Worm (Caenorhabditis elegans): ENCODE results near the gene F57B1.1.

- no peak for TF ChIP-seq lin-35 (GFP tag; optimal IDR thresholded peaks at IDR 0.05)
- TF ChIP-seq F39B2.1 (GFP tag; IDR thresholded peaks at IDR 0.05) = no peak
- no peak for TF ChIP-seq hlh-12 (tag; optimal IDR thresholded peaks at IDR 0.05)
- TF ChIP-seq athp-1 (tag; optimal IDR thresholded peaks at IDR 0.05) = no peak
- TF ChIP-seq nhr-80 (tag; optimal IDR thresholded peaks at IDR 0.05) = no peak
- no peak for TF ChIP-seq hmg-1.2 (GFP tag; IDR thresholded peaks at IDR 0.05)
- no peak for TF ChIP-seq let-526 (GFP tag; IDR thresholded peaks at IDR 0.05)
- TF ChIP-seq akir-1 (GFP tag; optimal IDR thresholded peaks at IDR 0.05) = no peak
- TF ChIP-seq mxl-1 (tag; optimal IDR thresholded peaks at IDR 0.05) = no peak
- TF ChIP-seq snpc-4 (GFP tag; optimal IDR thresholded peaks at IDR 0.05) = no peak
- no peak for TF ChIP-seq snpc-4 (tag; optimal IDR thresholded peaks at IDR 0.05)
- no peak for TF ChIP-seq unc-62 (GFP tag; optimal IDR thresholded peaks at IDR 0.05)
- no peak for TF ChIP-seq cebp-1 (GFP tag; IDR thresholded peaks at IDR 0.05)
- TF ChIP-seq cebp-1 (tag; optimal IDR thresholded peaks at IDR 0.05) = no peak
Measured at ce11 chrV:13207426-13207825, 12.0 kb upstream of the F57B1.1 start, which contains the start of gene F57B1.5.

All from whole organism, young adult.